Worm (Caenorhabditis elegans): ENCODE measurements around the gene T28A11.18.

Gene T28A11.18

ce11 chrV:3247515-3247914 lies 20.3 kb downstream of the T28A11.18 start, which contains the start of gene srj-8:
srj-8 (plus strand) TSS chrV:3247815.
- TF ChIP-seq unc-130 (tag; optimal IDR thresholded peaks at IDR 0.05), result no peak
- no peak for TF ChIP-seq nhr-237 (tag; optimal IDR thresholded peaks at IDR 0.05)
- TF ChIP-seq C16A3.4 (tag; optimal IDR thresholded peaks at IDR 0.05), result no peak
- no peak for TF ChIP-seq egl-27 (tag; optimal IDR thresholded peaks at IDR 0.05)
- no peak for TF ChIP-seq skn-1 (tag; optimal IDR thresholded peaks at IDR 0.05)
- no peak for TF ChIP-seq pax-3 (tag; optimal IDR thresholded peaks at IDR 0.05)
- TF ChIP-seq nhr-84 (tag; optimal IDR thresholded peaks at IDR 0.05), result no peak

ce11 chrV:3244703-3245102 lies 23.1 kb downstream of the T28A11.18 start, which contains the start of gene srj-7:
srj-7 (plus strand) TSS chrV:3245003.
- TF ChIP-seq irx-1 (tag; optimal IDR thresholded peaks at IDR 0.05), result no peak
- no peak for TF ChIP-seq efl-3 (GFP tag; optimal IDR thresholded peaks at IDR 0.05)
- TF ChIP-seq efl-1 (optimal IDR thresholded peaks at IDR 0.05), result no peak
- peak in 1 of 2 experiments; percentile 55 for TF ChIP-seq efl-1 (GFP tag; optimal IDR thresholded peaks at IDR 0.05 in 1 of 2)
- TF ChIP-seq unc-62 (GFP tag; optimal IDR thresholded peaks at IDR 0.05), result no peak

ce11 chrV:3242984-3243383 lies 24.9 kb downstream of the T28A11.18 start, which contains the start of gene gst-23:
gst-23 (plus strand) TSS chrV:3243284.
- TF ChIP-seq aha-1 (tag; optimal IDR thresholded peaks at IDR 0.05), result no peak
- no peak for TF ChIP-seq hlh-17 (GFP tag; optimal IDR thresholded peaks at IDR 0.05; ENCODE audit: borderline replicate concordance)
- no peak for TF ChIP-seq zip-4 (GFP tag; optimal IDR thresholded peaks at IDR 0.05)
- no peak for TF ChIP-seq lin-15B (tag; optimal IDR thresholded peaks at IDR 0.05)
- no peak for TF ChIP-seq nhr-20 (tag; optimal IDR thresholded peaks at IDR 0.05)
- TF ChIP-seq mab-9 (GFP tag; IDR thresholded peaks at IDR 0.05), result no peak
- TF ChIP-seq snu-23 (GFP tag; optimal IDR thresholded peaks at IDR 0.05), result no peak
- TF ChIP-seq Y116A8C.19 (tag; optimal IDR thresholded peaks at IDR 0.05; ENCODE audit: borderline replicate concordance), result no peak
- TF ChIP-seq lin-13 (GFP tag; optimal IDR thresholded peaks at IDR 0.05), result no peak
- no peak for TF ChIP-seq C16A3.4 (tag; optimal IDR thresholded peaks at IDR 0.05)
- no peak for TF ChIP-seq xbp-1 (tag; optimal IDR thresholded peaks at IDR 0.05)
- no peak for TF ChIP-seq ces-1 (GFP tag; optimal IDR thresholded peaks at IDR 0.05)
- no peak for TF ChIP-seq swsn-7 (tag; optimal IDR thresholded peaks at IDR 0.05)
- TF ChIP-seq fkh-10 (GFP tag; optimal IDR thresholded peaks at IDR 0.05), result no peak
- TF ChIP-seq unc-130 (tag; optimal IDR thresholded peaks at IDR 0.05), result no peak
- no peak for TF ChIP-seq unc-30 (tag; optimal IDR thresholded peaks at IDR 0.05)
- no peak for TF ChIP-seq unc-98 (GFP tag; IDR thresholded peaks at IDR 0.05)

ce11 chrV:3241175-3241574 lies 26.7 kb downstream of the T28A11.18 start, which contains the start of gene srj-11:
srj-11 (plus strand) TSS chrV:3241424.
- TF ChIP-seq unc-62 (GFP tag; optimal IDR thresholded peaks at IDR 0.05) (no peak), snu-23 (GFP tag; optimal IDR thresholded peaks at IDR 0.05) (no peak), mab-9 (GFP tag; IDR thresholded peaks at IDR 0.05) (no peak), ceh-8 (GFP tag; optimal IDR thresholded peaks at IDR 0.05) (no peak)

ce11 chrV:3236610-3237009 lies 31.2 kb downstream of the T28A11.18 start, which contains the start of the genes K08D9.9 and str-16:
K08D9.9 (minus strand) TSS chrV:3236710.
str-16 (plus strand) TSS chrV:3236875.
- TF ChIP-seq pqm-1 (tag; optimal IDR thresholded peaks at IDR 0.05) (no peak), grh-1 (GFP tag; IDR thresholded peaks at IDR 0.05) (no peak), nhr-19 (GFP tag; conservative IDR thresholded peaks at IDR 0.05) (no peak), nhr-90 (tag; optimal IDR thresholded peaks at IDR 0.05; ENCODE audit: poor library complexity) (no peak), fkh-8 (tag; optimal IDR thresholded peaks at IDR 0.05) (no peak), Y116A8C.19 (tag; optimal IDR thresholded peaks at IDR 0.05; ENCODE audit: borderline replicate concordance) (no peak), unc-86 (tag; optimal IDR thresholded peaks at IDR 0.05) (no peak), ceh-82 (tag; optimal IDR thresholded peaks at IDR 0.05) (no peak), nhr-71 (tag; optimal IDR thresholded peaks at IDR 0.05) (no peak), egl-27 (tag; optimal IDR thresholded peaks at IDR 0.05) (no peak)
